Worm (Caenorhabditis elegans) whole organism, mixed stage, embryonic: ENCODE measurements around the gene Y38H6C.24.

ENCODE experiments used
- elt-3 ChIP-seq: fragments of 150-350 bp; optimal IDR thresholded peaks from 2 replicates; lab custom pipeline; 2014; ENCODE audit warnings: missing biosample characterization, missing genetic modification characterization
- mab-5 ChIP-seq: fragments of 150-350 bp; optimal IDR thresholded peaks from 2 replicates; lab custom pipeline; 2014; ENCODE audit warnings: missing biosample characterization, missing genetic modification characterization
- snpc-4 ChIP-seq: fragments of 150-350 bp; optimal IDR thresholded peaks from 2 replicates; lab custom pipeline; 2014; ENCODE audit warnings: missing biosample characterization, missing genetic modification characterization
- sptf-1 ChIP-seq: sonication (generic microtip); optimal IDR thresholded peaks from 2 replicates; lab custom pipeline; 2017; ENCODE audit warnings: mild to moderate bottlenecking, missing genetic modification characterization, moderate library complexity, missing compliant biosample characterization
- unc-39 ChIP-seq: fragments of 150-350 bp; optimal IDR thresholded peaks from 2 replicates; lab custom pipeline; 2014; ENCODE audit warnings: missing biosample characterization, missing genetic modification characterization

- TF ChIP-seq snpc-4 (no peak), sptf-1 (no peak), unc-39 (no peak), mab-5 (tag; lab: Kevin White, UChicago) (no peak), elt-3 (tag; lab: Kevin White, UChicago) (no peak)
These were observed 20.8 kb downstream of the Y38H6C.24 start, which contains the start of gene Y38H6C.18 for ce11 chrV:20547048-20547447.
